Fruit fly (Drosophila melanogaster): ENCODE measurements around the gene CG34427.

- no peak for TF ChIP-seq Crg-1 (GFP tag; optimal IDR thresholded peaks at IDR 0.05)
- TF ChIP-seq pad (GFP tag; optimal IDR thresholded peaks at IDR 0.05), result no peak
- TF ChIP-seq CG12768 (GFP tag; optimal IDR thresholded peaks at IDR 0.05), result no peak
- TF ChIP-seq Clk (GFP tag; optimal IDR thresholded peaks at IDR 0.05), result no peak
- TF ChIP-seq CG5204 (GFP tag; optimal IDR thresholded peaks at IDR 0.05), result no peak
- no peak for TF ChIP-seq bab1 (GFP tag; optimal IDR thresholded peaks at IDR 0.05)
- TF ChIP-seq Mnt (GFP tag; optimal IDR thresholded peaks at IDR 0.05), result no peak
- TF ChIP-seq kay (GFP tag; ENCODE audit: borderline replicate concordance), result no peak
These were observed 28.3 kb downstream of the CG34427 start for dm6 chr3L:8832737-8833466.
